Worm (Caenorhabditis elegans): ENCODE results near the gene C18B2.4.

Gene C18B2.4

DNA sequence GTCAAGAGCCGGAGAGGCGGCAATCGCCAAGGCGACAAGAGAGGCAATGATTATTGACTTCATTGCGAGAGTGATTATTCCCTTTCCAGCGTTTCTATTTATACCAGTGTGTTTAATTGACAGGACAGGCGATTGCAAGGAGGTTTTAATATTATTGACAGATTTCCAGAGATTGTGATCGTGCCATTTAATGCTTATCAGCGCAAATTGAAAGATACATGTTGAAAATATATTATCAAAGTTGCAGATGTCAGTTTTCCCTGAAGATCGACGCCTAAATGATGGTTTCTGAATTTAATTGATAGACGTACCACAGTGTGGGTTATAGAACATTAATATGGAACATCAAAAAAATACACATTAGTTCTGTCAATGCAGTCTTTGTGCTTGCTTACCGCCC lies 41.6 kb downstream of the C18B2.4 start, which contains the start of gene vit-4:
vit-4 (minus strand) TSS at position 63 of the 400 bp plus-strand sequence.
- TF ChIP-seq nhr-11 (tag; optimal IDR thresholded peaks at IDR 0.05) (no peak), aly-2 (tag; optimal IDR thresholded peaks at IDR 0.05) (no peak), nhr-67 (tag; optimal IDR thresholded peaks at IDR 0.05) (no peak), unc-62 (GFP tag; optimal IDR thresholded peaks at IDR 0.05) (no peak), elt-1 (tag; optimal IDR thresholded peaks at IDR 0.05) (no peak), daf-12 (tag; optimal IDR thresholded peaks at IDR 0.05) (no peak), nhr-77 (tag; optimal IDR thresholded peaks at IDR 0.05) (no peak)

DNA sequence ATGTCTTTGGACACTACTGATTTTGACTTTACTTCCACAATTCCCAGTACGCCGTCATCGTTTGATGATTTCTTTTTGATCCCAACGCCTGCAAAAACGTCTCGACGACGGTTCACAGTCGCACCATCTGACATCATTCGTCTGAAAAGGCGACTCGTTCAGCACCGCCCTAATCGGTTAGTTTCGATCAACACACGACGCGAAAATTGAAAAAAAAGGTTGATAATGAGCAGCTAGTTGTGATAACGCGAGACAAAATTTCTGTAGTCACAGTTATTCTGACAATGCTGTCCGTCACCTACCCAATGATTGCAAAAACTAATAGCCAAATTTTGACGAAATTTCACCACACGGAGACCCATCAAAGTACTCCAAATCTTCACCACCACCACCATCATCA lies 49.6 kb downstream of the C18B2.4 start:
- TF ChIP-seq tbx-2 (tag; optimal IDR thresholded peaks at IDR 0.05) (no peak), skn-1 (tag; optimal IDR thresholded peaks at IDR 0.05) (no peak), elt-2 (tag; optimal IDR thresholded peaks at IDR 0.05) (peak; percentile 78), hmg-11 (tag; optimal IDR thresholded peaks at IDR 0.05) (no peak), nhr-12 (tag; optimal IDR thresholded peaks at IDR 0.05) (no peak), pqm-1 (tag; optimal IDR thresholded peaks at IDR 0.05) (peak; percentile 62), egl-27 (tag; optimal IDR thresholded peaks at IDR 0.05) (no peak), unc-62 (GFP tag; optimal IDR thresholded peaks at IDR 0.05) (no peak), aly-2 (tag; optimal IDR thresholded peaks at IDR 0.05) (no peak)

Measured in whole organism, L3 larva.